Worm (Caenorhabditis elegans): Measurements from ENCODE around the gene tmed-4.

Gene tmed-4

DNA sequence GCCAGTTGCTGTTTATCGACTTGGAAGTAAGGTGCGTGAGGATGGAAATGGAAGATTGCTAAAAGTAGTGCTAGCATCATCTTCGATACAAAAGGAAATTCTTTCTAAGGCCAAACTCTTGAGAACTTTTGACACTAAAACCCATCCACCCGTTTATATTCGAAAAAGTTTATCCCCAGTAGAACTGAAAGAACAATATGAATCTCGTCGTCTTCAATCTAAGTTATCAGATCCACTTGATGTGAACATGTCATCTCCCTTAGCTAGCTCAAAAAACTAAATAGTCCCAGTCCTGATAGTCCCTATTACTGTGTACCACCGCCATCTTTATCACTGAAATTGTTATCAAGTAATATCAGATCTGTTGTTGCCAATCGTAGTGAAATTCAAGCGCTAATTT, 11.9 kb downstream of the tmed-4 start:
- TF ChIP-seq lin-54 (GFP tag; optimal IDR thresholded peaks at IDR 0.05): no peak
- TF ChIP-seq aptf-2 (GFP tag; conservative IDR thresholded peaks at IDR 0.05): no peak
- no peak for TF ChIP-seq cebp-2 (GFP tag; IDR thresholded peaks at IDR 0.05)
- TF ChIP-seq nhr-80 (tag; optimal IDR thresholded peaks at IDR 0.05): no peak
- no peak for TF ChIP-seq lsy-27 (tag; optimal IDR thresholded peaks at IDR 0.05; ENCODE audit: borderline replicate concordance, insufficient read depth)
- no peak for TF ChIP-seq xnd-1 (tag; optimal IDR thresholded peaks at IDR 0.05)
- TF ChIP-seq ceh-58 (GFP tag; IDR thresholded peaks at IDR 0.05): no peak
- TF ChIP-seq attf-3 (GFP tag; conservative IDR thresholded peaks at IDR 0.05): no peak
- no peak for TF ChIP-seq mxl-1 (tag; optimal IDR thresholded peaks at IDR 0.05)
- TF ChIP-seq ztf-28 (GFP tag; IDR thresholded peaks at IDR 0.05): no peak
- TF ChIP-seq gei-17 (GFP tag; optimal IDR thresholded peaks at IDR 0.05): no peak
- no peak for TF ChIP-seq B0019.2 (GFP tag; conservative IDR thresholded peaks at IDR 0.05)
- no peak for TF ChIP-seq ztf-6 (GFP tag; IDR thresholded peaks at IDR 0.05)
- TF ChIP-seq madf-10 (tag; optimal IDR thresholded peaks at IDR 0.05): no peak
- no peak for TF ChIP-seq F55B11.4 (tag; optimal IDR thresholded peaks at IDR 0.05; ENCODE audit: borderline replicate concordance, insufficient read depth)

DNA sequence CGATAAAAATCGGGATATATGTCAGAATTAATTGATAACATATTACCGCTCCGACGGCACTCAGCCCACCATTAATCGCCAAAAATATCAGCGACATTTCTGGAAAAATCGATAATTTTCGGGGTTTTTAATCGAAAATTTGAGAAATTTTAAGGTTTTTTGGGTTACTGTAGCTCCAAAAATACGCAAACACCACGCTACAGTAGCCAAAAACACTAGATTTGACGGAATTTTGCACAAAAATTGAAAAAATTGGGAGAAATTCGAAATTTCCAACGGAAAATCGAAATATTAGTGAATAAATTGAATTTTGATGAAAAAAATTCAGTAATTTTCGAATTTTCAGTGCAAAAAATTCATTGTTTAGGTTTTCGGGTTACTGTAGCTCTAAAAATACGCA, 14.7 kb downstream of the tmed-4 start, which contains the start of gene algn-7:
algn-7 (minus strand) TSS at position 101 of the 400 bp plus-strand sequence.
- TF ChIP-seq attf-6 (GFP tag; IDR thresholded peaks at IDR 0.05) (no peak), ceh-91 (GFP tag; IDR thresholded peaks at IDR 0.05) (no peak), lsl-1 (GFP tag; optimal IDR thresholded peaks at IDR 0.05) (peak; percentile 8), cebp-2 (GFP tag; IDR thresholded peaks at IDR 0.05) (no peak), hlh-26 (GFP tag; conservative IDR thresholded peaks at IDR 0.05) (no peak)

DNA sequence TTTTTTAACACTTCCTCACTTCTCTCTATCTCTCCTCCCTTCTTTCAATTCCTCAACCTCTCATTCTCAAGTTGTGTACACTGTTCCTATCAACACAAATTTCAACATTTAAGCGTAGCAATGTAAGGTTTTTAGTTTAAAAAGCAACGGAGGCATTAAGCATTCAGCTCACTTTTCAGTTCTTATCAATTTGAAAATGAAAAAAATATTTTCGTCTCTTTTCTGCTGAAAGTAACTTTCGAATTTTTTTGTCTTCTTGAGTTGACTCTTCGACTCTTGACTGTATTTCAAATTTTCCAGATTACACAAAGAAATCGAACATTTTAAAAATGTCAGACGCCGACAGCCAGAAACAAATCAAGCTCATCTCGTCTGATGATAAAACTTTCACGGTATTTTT, 25.0 kb downstream of the tmed-4 start, which contains the start of gene skr-4:
skr-4 (plus strand) TSS at position 301 of the 400 bp plus-strand sequence.
- no peak for TF ChIP-seq hmg-1.2 (GFP tag; IDR thresholded peaks at IDR 0.05)
- no peak for TF ChIP-seq rcor-1 (GFP tag; IDR thresholded peaks at IDR 0.05)
- no peak for TF ChIP-seq F49E8.2 (tag; optimal IDR thresholded peaks at IDR 0.05; ENCODE audit: insufficient read depth)
- TF ChIP-seq egl-18 (GFP tag; IDR thresholded peaks at IDR 0.05): no peak
- TF ChIP-seq let-526 (GFP tag; IDR thresholded peaks at IDR 0.05): no peak
- no peak for TF ChIP-seq madf-3 (GFP tag; IDR thresholded peaks at IDR 0.05)
- no peak for TF ChIP-seq ama-1 (optimal IDR thresholded peaks at IDR 0.05)
- no peak for TF ChIP-seq ama-1 (GFP tag; optimal IDR thresholded peaks at IDR 0.05)
- no peak for TF ChIP-seq attf-3 (GFP tag; conservative IDR thresholded peaks at IDR 0.05)
- no peak for TF ChIP-seq lsl-1 (GFP tag; optimal IDR thresholded peaks at IDR 0.05)
- no peak for TF ChIP-seq dox-1 (GFP tag; IDR thresholded peaks at IDR 0.05)
- no peak for TF ChIP-seq hrde-1 (tag; optimal IDR thresholded peaks at IDR 0.05; ENCODE audit: borderline replicate concordance)
- no peak for TF ChIP-seq egrh-3 (GFP tag; IDR thresholded peaks at IDR 0.05)
- TF ChIP-seq lin-40 (tag; optimal IDR thresholded peaks at IDR 0.05): no peak
- TF ChIP-seq mxl-1 (tag; optimal IDR thresholded peaks at IDR 0.05): no peak
- TF ChIP-seq F55B11.4 (tag; optimal IDR thresholded peaks at IDR 0.05; ENCODE audit: borderline replicate concordance, insufficient read depth): no peak
- TF ChIP-seq madf-8 (GFP tag; conservative IDR thresholded peaks at IDR 0.05): no peak
- TF ChIP-seq F10E7.11 (tag; optimal IDR thresholded peaks at IDR 0.05): no peak

DNA sequence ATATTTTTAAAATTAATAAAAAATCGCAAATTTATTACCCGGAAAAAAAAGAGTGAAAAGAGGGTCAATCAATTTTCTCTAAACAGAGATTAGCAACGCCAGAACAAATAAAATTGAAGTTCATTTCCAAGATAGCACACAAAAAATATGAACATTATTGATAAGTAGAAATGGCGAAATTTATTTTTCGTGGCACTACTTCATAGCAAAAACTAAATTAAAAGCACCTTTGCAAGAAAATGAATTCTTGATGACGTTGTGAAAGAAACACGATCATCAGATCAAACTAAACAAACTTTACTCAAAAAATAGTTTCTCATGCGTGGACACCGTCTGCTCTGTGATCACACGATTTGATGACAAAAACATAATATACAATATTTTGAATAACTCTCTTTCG, 26.3 kb downstream of the tmed-4 start, which contains the start of gene Y60A3A.16:
Y60A3A.16 (minus strand) TSS at position 101 of the 400 bp plus-strand sequence.
- TF ChIP-seq ztf-22 (GFP tag; optimal IDR thresholded peaks at IDR 0.05): no peak
